Worm (Caenorhabditis elegans): ENCODE data around the gene nlp-80.

- TF ChIP-seq pes-1 (GFP tag; IDR thresholded peaks at IDR 0.05) = no peak
- peak; percentile 61; the same call in 1 of the 2 replicates for TF ChIP-seq tbx-37 (GFP tag; conservative IDR thresholded peaks at IDR 0.05)
- peak; percentile 60 for TF ChIP-seq ceh-13 (GFP tag; optimal IDR thresholded peaks at IDR 0.05)
- no peak for TF ChIP-seq ama-1 (optimal IDR thresholded peaks at IDR 0.05)
- no peak for TF ChIP-seq B0310.2 (tag; optimal IDR thresholded peaks at IDR 0.05)
- TF ChIP-seq hmg-4 (GFP tag; optimal IDR thresholded peaks at IDR 0.05) = peak; percentile 56
- TF ChIP-seq flt-1 (GFP tag; IDR thresholded peaks at IDR 0.05) = peak; percentile 49; the same call in 1 of the 2 replicates
- TF ChIP-seq tbx-11 (GFP tag; IDR thresholded peaks at IDR 0.05) = peak; percentile 74; the same call in 1 of the 2 replicates
- TF ChIP-seq hmbx-1 (tag; optimal IDR thresholded peaks at IDR 0.05) = peak; percentile 48
- peak; percentile 70; the same call in 1 of the 2 replicates for TF ChIP-seq sea-1 (GFP tag; conservative IDR thresholded peaks at IDR 0.05)
- peak; percentile 51 for TF ChIP-seq ceh-36 (tag; optimal IDR thresholded peaks at IDR 0.05)
- peak; percentile 91 for TF ChIP-seq F13C5.2 (tag; optimal IDR thresholded peaks at IDR 0.05)
- peak; percentile 51; the same call in 1 of the 2 replicates for TF ChIP-seq scrt-1 (GFP tag; IDR thresholded peaks at IDR 0.05)
- peak; percentile 55 for TF ChIP-seq hnd-1 (tag; optimal IDR thresholded peaks at IDR 0.05)
Observed at ce11 chrV:11113041-11113574, 47.7 kb upstream of the nlp-80 start, which contains the start of gene erfa-3.
